Fruit fly (Drosophila melanogaster): Measurements from ENCODE around the gene TwdlZ.

Gene TwdlZ

dm6 chrX:16782175-16782916 lies 44.4 kb downstream of the TwdlZ start (continued):
- TF ChIP-seq nerfin-2 (GFP tag; IDR thresholded peaks at IDR 0.05; ENCODE audit: partially characterized antibody) (no peak), gcm2 (GFP tag; optimal IDR thresholded peaks at IDR 0.05) (peak; percentile 10), Mes4 (GFP tag; optimal IDR thresholded peaks at IDR 0.05) (peak; percentile 36), btn (GFP tag; optimal IDR thresholded peaks at IDR 0.05) (peak; percentile 26), CG32532 (GFP tag; IDR thresholded peaks at IDR 0.05) (peak; percentile 71), chn (GFP tag; optimal IDR thresholded peaks at IDR 0.05) (no peak), CG10543 (GFP tag; optimal IDR thresholded peaks at IDR 0.05) (peak; percentile 67), dan (GFP tag; IDR thresholded peaks at IDR 0.05) (no peak), CG1603 (tag; optimal IDR thresholded peaks at IDR 0.05) (peak; percentile 17), CG10147 (GFP tag; optimal IDR thresholded peaks at IDR 0.05) (peak; percentile 25), CG15479 (GFP tag; optimal IDR thresholded peaks at IDR 0.05) (no peak), CG15269 (tag; optimal IDR thresholded peaks at IDR 0.05) (peak; percentile 69), CG16863 (GFP tag; optimal IDR thresholded peaks at IDR 0.05) (peak; percentile 53), CG43689 (GFP tag; IDR thresholded peaks at IDR 0.05) (no peak), dmrt99B (tag; optimal IDR thresholded peaks at IDR 0.05) (peak; percentile 62), CG8765 (GFP tag; IDR thresholded peaks at IDR 0.05) (no peak), CG6689 (GFP tag; IDR thresholded peaks at IDR 0.05) (peak; percentile 41; the same call in 1 of the 2 replicates), Myb (GFP tag; optimal IDR thresholded peaks at IDR 0.05) (peak; percentile 31), ap (GFP tag; IDR thresholded peaks at IDR 0.05) (peak; percentile 48), CG9876 (GFP tag; optimal IDR thresholded peaks at IDR 0.05) (peak; percentile 39), CG9215 (GFP tag; IDR thresholded peaks at IDR 0.05) (peak; percentile 29; the same call in 1 of the 2 replicates), mam (GFP tag; optimal IDR thresholded peaks at IDR 0.05) (peak; percentile 41), az2 (GFP tag; optimal IDR thresholded peaks at IDR 0.05) (peak; percentile 56), CG16779 (GFP tag; IDR thresholded peaks at IDR 0.05) (no peak), Ada2b (GFP tag; IDR thresholded peaks at IDR 0.05) (peak; percentile 58), CG6254 (GFP tag; optimal IDR thresholded peaks at IDR 0.05) (no peak), CG2116 (GFP tag; optimal IDR thresholded peaks at IDR 0.05) (no peak), CG2875 (GFP tag; optimal IDR thresholded peaks at IDR 0.05) (no peak), inv (GFP tag; IDR thresholded peaks at IDR 0.05; ENCODE audit: partially characterized antibody) (no peak), CG6683 (GFP tag; optimal IDR thresholded peaks at IDR 0.05) (no peak), tap (tag; optimal IDR thresholded peaks at IDR 0.05) (peak; percentile 4), CG1602 (GFP tag; optimal IDR thresholded peaks at IDR 0.05) (peak; percentile 38), Meics (GFP tag; optimal IDR thresholded peaks at IDR 0.05) (peak; percentile 56), pita (GFP tag; optimal IDR thresholded peaks at IDR 0.05) (no peak), crc (GFP tag; optimal IDR thresholded peaks at IDR 0.05) (peak; percentile 24), tx (GFP tag; optimal IDR thresholded peaks at IDR 0.05) (peak; percentile 52), jigr1 (GFP tag; IDR thresholded peaks at IDR 0.05) (no peak), zfh2 (GFP tag; optimal IDR thresholded peaks at IDR 0.05) (peak; percentile 46), D19B (GFP tag; optimal IDR thresholded peaks at IDR 0.05) (peak; percentile 14), nau (GFP tag; optimal IDR thresholded peaks at IDR 0.05) (peak; percentile 11), gce (GFP tag; IDR thresholded peaks at IDR 0.05) (peak; percentile 53; the same call in 1 of the 3 replicates), pb (GFP tag; optimal IDR thresholded peaks at IDR 0.05) (no peak), Optix (GFP tag; IDR thresholded peaks at IDR 0.05) (peak; percentile 60; the same call in 1 of the 3 replicates), CG8089 (GFP tag; optimal IDR thresholded peaks at IDR 0.05) (peak; percentile 1), CG18619 (GFP tag; optimal IDR thresholded peaks at IDR 0.05) (peak; percentile 21), HLH3B (GFP tag; IDR thresholded peaks at IDR 0.05) (peak; percentile 43; the same call in 1 of the 2 replicates), repo (GFP tag; optimal IDR thresholded peaks at IDR 0.05) (peak; percentile 21), caup (GFP tag; optimal IDR thresholded peaks at IDR 0.05; ENCODE audit: severe bottlenecking) (peak; percentile 38), Aef1 (GFP tag; IDR thresholded peaks at IDR 0.05) (peak; percentile 44; the same call in 1 of the 3 replicates), CG4360 (GFP tag; IDR thresholded peaks at IDR 0.05) (no peak)

All from whole organism, embryonic.